Worm (Caenorhabditis elegans): ENCODE results near the gene Y56A3A.2.

- TF ChIP-seq unc-39 (tag; optimal IDR thresholded peaks at IDR 0.05): no peak
- no peak for TF ChIP-seq zag-1 (tag; optimal IDR thresholded peaks at IDR 0.05)
Observed at ce11 chrIII:11869231-11869912, 7.3 kb upstream of the Y56A3A.2 start, which contains the start of gene taf-12.
